Fruit fly (Drosophila melanogaster) whole organism, prepupa: Measurements from ENCODE around the gene CG12259.

Experiments used
- CG10631 ChIP-seq: fragments of 200-800 bp; sonication (Bioruptor generic); optimal IDR thresholded peaks from 2 replicates; lab custom pipeline; 2016; ENCODE audit warnings: missing biosample characterization, missing genetic modification characterization
- CG10669 ChIP-seq: fragments of 200-800 bp; sonication (Bioruptor generic); optimal IDR thresholded peaks from 3 replicates; lab custom pipeline; 2018; ENCODE audit warnings: missing biosample characterization, mild to moderate bottlenecking, missing genetic modification characterization, moderate library complexity
- CG11762 ChIP-seq: fragments of 200-800 bp; sonication (Bioruptor generic); optimal IDR thresholded peaks from 3 replicates; lab custom pipeline; 2016; ENCODE audit warnings: missing biosample characterization, missing genetic modification characterization; ENCODE audit not compliant: insufficient read depth
- CG11902 ChIP-seq: fragments of 200-800 bp; sonication (Bioruptor generic); optimal IDR thresholded peaks from 3 replicates; lab custom pipeline; 2016; ENCODE audit warnings: missing biosample characterization, missing genetic modification characterization
- CG15336 ChIP-seq: fragments of 200-800 bp; sonication (Bioruptor generic); IDR thresholded peaks from 2 replicates; pipeline ENCODE4 v1.3.6; 2022; ENCODE audit warnings: missing biosample characterization, missing genetic modification characterization
- CG1621 ChIP-seq: fragments of 200-800 bp; sonication (Bioruptor generic); optimal IDR thresholded peaks from 3 replicates; lab custom pipeline; 2018; ENCODE audit warnings: missing biosample characterization, mild to moderate bottlenecking, missing genetic modification characterization
- CG16779 ChIP-seq: fragments of 200-800 bp; sonication (Bioruptor generic); optimal IDR thresholded peaks from 3 replicates; lab custom pipeline; 2017; ENCODE audit warnings: missing biosample characterization, mild to moderate bottlenecking, missing genetic modification characterization
- CG3032 ChIP-seq: fragments of 200-800 bp; optimal IDR thresholded peaks from 2 replicates; lab custom pipeline; 2019; ENCODE audit warnings: missing biosample characterization, mild to moderate bottlenecking, missing genetic modification characterization, moderate library complexity
- CG31627 ChIP-seq: fragments of 200-800 bp; sonication (Bioruptor generic); optimal IDR thresholded peaks from 3 replicates; lab custom pipeline; 2016; ENCODE audit warnings: missing biosample characterization, missing genetic modification characterization
- CG32006 ChIP-seq: fragments of 200-800 bp; sonication (Bioruptor generic); optimal IDR thresholded peaks from 3 replicates; lab custom pipeline; 2017; ENCODE audit warnings: missing biosample characterization, mild to moderate bottlenecking, missing genetic modification characterization
- CG34406 ChIP-seq: fragments of 200-800 bp; sonication (Bioruptor generic); optimal IDR thresholded peaks from 3 replicates; lab custom pipeline; 2016; ENCODE audit warnings: missing biosample characterization, missing genetic modification characterization
- CG3919 ChIP-seq: fragments of 200-800 bp; sonication (Bioruptor generic); optimal IDR thresholded peaks from 3 replicates; lab custom pipeline; 2016; ENCODE audit warnings: missing biosample characterization, missing genetic modification characterization
- CG4318 ChIP-seq: fragments of 200-800 bp; sonication (Bioruptor generic); optimal IDR thresholded peaks from 3 replicates; lab custom pipeline; 2017; ENCODE audit warnings: missing biosample characterization, mild to moderate bottlenecking, missing genetic modification characterization
- CG6276 ChIP-seq: fragments of 200-800 bp; sonication (Bioruptor generic); optimal IDR thresholded peaks from 2 replicates; lab custom pipeline; 2017; ENCODE audit warnings: missing biosample characterization, mild to moderate bottlenecking, missing genetic modification characterization
- CG6792 ChIP-seq: fragments of 200-800 bp; sonication (Bioruptor generic); optimal IDR thresholded peaks from 3 replicates; lab custom pipeline; 2016; ENCODE audit warnings: missing biosample characterization, missing genetic modification characterization
- CG6808 ChIP-seq: fragments of 200-800 bp; sonication (Bioruptor generic); optimal IDR thresholded peaks from 3 replicates; lab custom pipeline; 2017; ENCODE audit warnings: missing biosample characterization, missing genetic modification characterization, mild to moderate bottlenecking, moderate library complexity, missing genetic modification reagents
- CG7368 ChIP-seq: fragments of 200-800 bp; sonication (Bioruptor generic); optimal IDR thresholded peaks from 3 replicates; lab custom pipeline; 2016; ENCODE audit warnings: missing biosample characterization, missing genetic modification characterization
- CG8119 ChIP-seq: fragments of 200-800 bp; sonication (Bioruptor generic); IDR thresholded peaks from 3 replicates; pipeline ENCODE4 v1.3.6; 2022; ENCODE audit warnings: missing biosample characterization, missing genetic modification characterization
- CG8319 ChIP-seq: fragments of 200-800 bp; sonication (Bioruptor generic); optimal IDR thresholded peaks from 3 replicates; lab custom pipeline; 2016; ENCODE audit warnings: missing biosample characterization, missing genetic modification characterization
- CG8632 ChIP-seq: fragments of 200-800 bp; sonication (Bioruptor generic); optimal IDR thresholded peaks from 3 replicates; lab custom pipeline; 2016; ENCODE audit warnings: missing biosample characterization, missing genetic modification characterization
- Eip75B ChIP-seq: fragments of 200-800 bp; sonication (Bioruptor generic); optimal IDR thresholded peaks from 3 replicates; lab custom pipeline; 2016; ENCODE audit warnings: missing biosample characterization, missing genetic modification characterization
- Eip78C ChIP-seq: fragments of 200-800 bp; sonication (Bioruptor generic); peaks from one replicate; lab custom pipeline; 2016; ENCODE audit warnings: missing biosample characterization, missing genetic modification characterization
- Eip93F ChIP-seq: fragments of 200-800 bp; sonication (Bioruptor generic); optimal IDR thresholded peaks from 2 replicates; lab custom pipeline; 2016; ENCODE audit warnings: missing biosample characterization, mild to moderate bottlenecking, missing genetic modification characterization
- Ets21C ChIP-seq: fragments of 200-800 bp; sonication (Bioruptor generic); optimal IDR thresholded peaks from 3 replicates; lab custom pipeline; 2016; ENCODE audit warnings: missing biosample characterization, missing genetic modification characterization
- Ets96B ChIP-seq: fragments of 200-800 bp; optimal IDR thresholded peaks from 2 replicates; lab custom pipeline; 2019; ENCODE audit warnings: missing biosample characterization, mild to moderate bottlenecking, missing genetic modification characterization, moderate library complexity
- Hr38 ChIP-seq: sonication (Bioruptor generic); optimal IDR thresholded peaks from 2 replicates; lab custom pipeline; 2016; ENCODE audit warnings: missing biosample characterization, missing genetic modification characterization
- Hr39 ChIP-seq: fragments of 200-800 bp; sonication (Bioruptor generic); optimal IDR thresholded peaks from 2 replicates; lab custom pipeline; 2016; ENCODE audit warnings: missing biosample characterization, missing genetic modification characterization
- Hr4 ChIP-seq: fragments of 200-800 bp; sonication (Bioruptor generic); optimal IDR thresholded peaks from 3 replicates; lab custom pipeline; 2016; ENCODE audit warnings: missing biosample characterization, missing genetic modification characterization
- Lpt ChIP-seq: fragments of 200-800 bp; sonication (Bioruptor generic); optimal IDR thresholded peaks from 3 replicates; lab custom pipeline; 2016; ENCODE audit warnings: missing biosample characterization, missing genetic modification characterization
- OdsH ChIP-seq: fragments of 200-800 bp; sonication (Bioruptor generic); optimal IDR thresholded peaks from 3 replicates; lab custom pipeline; 2016; ENCODE audit warnings: missing biosample characterization, missing genetic modification characterization
- Smox ChIP-seq: fragments of 200-800 bp; sonication (Bioruptor generic); optimal IDR thresholded peaks from 3 replicates; lab custom pipeline; 2016; ENCODE audit warnings: missing biosample characterization, missing genetic modification characterization
- Sox102F ChIP-seq: fragments of 200-800 bp; sonication (Bioruptor generic); optimal IDR thresholded peaks from 2 replicates; lab custom pipeline; 2016; ENCODE audit warnings: missing biosample characterization, mild to moderate bottlenecking, missing genetic modification characterization
- Sox14 ChIP-seq: fragments of 200-800 bp; sonication (Bioruptor generic); optimal IDR thresholded peaks from 3 replicates; lab custom pipeline; 2016; ENCODE audit warnings: missing biosample characterization, missing genetic modification characterization
- Sox15 ChIP-seq: fragments of 200-800 bp; sonication (Bioruptor generic); optimal IDR thresholded peaks from 3 replicates; lab custom pipeline; 2016; ENCODE audit warnings: missing biosample characterization, missing genetic modification characterization
- achi ChIP-seq: fragments of 200-800 bp; sonication (Bioruptor generic); optimal IDR thresholded peaks from 3 replicates; lab custom pipeline; 2016; ENCODE audit warnings: missing biosample characterization, missing genetic modification characterization
- acj6 ChIP-seq: fragments of 200-800 bp; sonication (Bioruptor generic); optimal IDR thresholded peaks from 3 replicates; lab custom pipeline; 2016; ENCODE audit warnings: missing biosample characterization, missing genetic modification characterization
- cyc ChIP-seq: fragments of 200-800 bp; sonication (Bioruptor generic); optimal IDR thresholded peaks from 3 replicates; lab custom pipeline; 2016; ENCODE audit warnings: missing biosample characterization, missing genetic modification characterization
- dac ChIP-seq: fragments of 200-800 bp; sonication (Bioruptor generic); optimal IDR thresholded peaks from 2 replicates; lab custom pipeline; 2017; ENCODE audit warnings: missing biosample characterization, mild to moderate bottlenecking, missing genetic modification characterization
- dsx ChIP-seq: fragments of 200-800 bp; optimal IDR thresholded peaks from 3 replicates; lab custom pipeline; 2019; ENCODE audit warnings: missing biosample characterization, mild to moderate bottlenecking, missing genetic modification characterization, moderate library complexity; ENCODE audit not compliant: poor library complexity, severe bottlenecking
- eg ChIP-seq: fragments of 200-800 bp; sonication (Bioruptor generic); IDR thresholded peaks from 3 replicates; pipeline ENCODE4 v1.3.6; 2022; ENCODE audit warnings: missing biosample characterization, missing genetic modification characterization
- esn ChIP-seq: fragments of 200-800 bp; sonication (Bioruptor generic); optimal IDR thresholded peaks from 2 replicates; lab custom pipeline; 2016; ENCODE audit warnings: missing biosample characterization, mild to moderate bottlenecking, missing genetic modification characterization, moderate library complexity
- fd59A ChIP-seq: fragments of 200-800 bp; sonication (Bioruptor generic); optimal IDR thresholded peaks from 2 replicates; lab custom pipeline; 2017; ENCODE audit warnings: missing biosample characterization, mild to moderate bottlenecking, missing genetic modification characterization, missing genetic modification reagents
- fd85E ChIP-seq: fragments of 200-800 bp; sonication (Bioruptor generic); optimal IDR thresholded peaks from 3 replicates; lab custom pipeline; 2016; ENCODE audit warnings: missing biosample characterization, missing genetic modification characterization
- fkh ChIP-seq: fragments of 200-800 bp; sonication (Bioruptor generic); optimal IDR thresholded peaks from 3 replicates; lab custom pipeline; 2017; ENCODE audit warnings: missing biosample characterization, mild to moderate bottlenecking, missing genetic modification characterization, moderate library complexity
- net ChIP-seq: fragments of 200-800 bp; sonication (Bioruptor generic); optimal IDR thresholded peaks from 3 replicates; lab custom pipeline; 2016; ENCODE audit warnings: missing biosample characterization, missing genetic modification characterization
- pdm3 ChIP-seq: fragments of 200-800 bp; sonication (Bioruptor generic); optimal IDR thresholded peaks from 3 replicates; lab custom pipeline; 2016; ENCODE audit warnings: missing biosample characterization, missing genetic modification characterization
- salr ChIP-seq, 2 experiments: fragments of 200-800 bp; sonication (Bioruptor generic); optimal IDR thresholded peaks; 3 replicates each; lab custom pipeline; 2016 to 2018; ENCODE audit warnings: missing biosample characterization in 2 of 2, missing genetic modification characterization in 2 of 2, mild to moderate bottlenecking in 1 of 2
- spab ChIP-seq: fragments of 200-800 bp; sonication (Bioruptor generic); optimal IDR thresholded peaks from 2 replicates; lab custom pipeline; 2017; ENCODE audit warnings: missing biosample characterization, mild to moderate bottlenecking, missing genetic modification characterization, missing genetic modification reagents
- ss ChIP-seq, 2 experiments: fragments of 200-800 bp; sonication (Bioruptor generic); optimal IDR thresholded peaks; 2 replicates in 1 of 2; 3 replicates in 1 of 2; lab custom pipeline; 2017 to 2018; ENCODE audit warnings: mild to moderate bottlenecking in 2 of 2, missing biosample characterization in 2 of 2, missing genetic modification characterization in 2 of 2, moderate library complexity in 1 of 2
- svp ChIP-seq: fragments of 200-800 bp; sonication (Bioruptor generic); peaks from one replicate; lab custom pipeline; 2016; ENCODE audit warnings: missing biosample characterization, missing genetic modification characterization
- topi ChIP-seq: fragments of 200-800 bp; sonication (Bioruptor generic); optimal IDR thresholded peaks from 3 replicates; lab custom pipeline; 2016; ENCODE audit warnings: missing biosample characterization, missing genetic modification characterization
- vri ChIP-seq: fragments of 200-800 bp; sonication (Bioruptor generic); optimal IDR thresholded peaks from 3 replicates; lab custom pipeline; 2016; ENCODE audit warnings: missing biosample characterization, mild to moderate bottlenecking, missing genetic modification characterization

CG12259 gene

dm6 chr3R:27922673-27923175, 1.8 kb upstream of the CG12259 start, which contains the start of gene RpL4:
RpL4 (plus strand) TSS chr3R:27922821.
- peak; percentile 17 for TF ChIP-seq Ets21C (GFP tag; lab: Kevin White, UChicago)
- TF ChIP-seq CG16779: peak; percentile 50
- peak; percentile 58 to 87 for TF ChIP-seq ss (GFP tag; optimal IDR thresholded peaks at IDR 0.05; lab: Kevin White, UChicago)
- peak; percentile 67 for TF ChIP-seq Hr39 (GFP tag; lab: Kevin White, UChicago)
- peak; percentile 17 for TF ChIP-seq CG10631 (GFP tag; lab: Kevin White, UChicago)
- peak; percentile 52 for TF ChIP-seq CG32006 (GFP tag; lab: Kevin White, UChicago)
- TF ChIP-seq vri (GFP tag; lab: Kevin White, UChicago): peak; percentile 79
- TF ChIP-seq CG31627 (GFP tag; lab: Kevin White, UChicago): peak; percentile 72
- peak; percentile 77 for TF ChIP-seq CG8632 (GFP tag; lab: Kevin White, UChicago)
- TF ChIP-seq topi (GFP tag; lab: Kevin White, UChicago): peak; percentile 77
- no peak for TF ChIP-seq CG15336 (GFP tag; lab: Robert Waterston, UW)
- TF ChIP-seq cyc: peak; percentile 70
- peak; percentile 85 for TF ChIP-seq esn
- TF ChIP-seq Sox15 (GFP tag; lab: Kevin White, UChicago): peak; percentile 10
- TF ChIP-seq CG7368 (GFP tag; lab: Kevin White, UChicago): peak; percentile 67
- peak; percentile 76 for TF ChIP-seq svp (GFP tag; lab: Kevin White, UChicago)
- peak; percentile 78 for TF ChIP-seq CG34406 (GFP tag; lab: Kevin White, UChicago)
- TF ChIP-seq Eip93F (GFP tag; lab: Kevin White, UChicago): no peak
- TF ChIP-seq CG11902 (GFP tag; lab: Kevin White, UChicago): no peak
- peak; percentile 36 for TF ChIP-seq CG11762 (GFP tag; lab: Kevin White, UChicago)
- no peak for TF ChIP-seq Hr38 (GFP tag; lab: Kevin White, UChicago)
- TF ChIP-seq Smox (GFP tag; lab: Kevin White, UChicago): peak; percentile 74
- peak; percentile 87 for TF ChIP-seq net (GFP tag; lab: Kevin White, UChicago)
- TF ChIP-seq salr (GFP tag; optimal IDR thresholded peaks at IDR 0.05; lab: Kevin White, UChicago): peak; percentile 56 to 82
- peak; percentile 40 for TF ChIP-seq spab (GFP tag; lab: Kevin White, UChicago)
- no peak for TF ChIP-seq CG8119 (GFP tag; lab: Robert Waterston, UW)
- TF ChIP-seq achi (GFP tag; lab: Kevin White, UChicago): peak; percentile 99
- TF ChIP-seq CG8319: peak; percentile 50
- peak; percentile 82 for TF ChIP-seq eg (GFP tag; lab: Robert Waterston, UW)
- TF ChIP-seq CG4318: no peak
- TF ChIP-seq Lpt (GFP tag; lab: Kevin White, UChicago): no peak
- TF ChIP-seq Eip75B (GFP tag; lab: Kevin White, UChicago): peak; percentile 71
- TF ChIP-seq CG3919 (GFP tag; lab: Kevin White, UChicago): peak; percentile 87
- peak; percentile 13 for TF ChIP-seq CG6276 (GFP tag; lab: Kevin White, UChicago)
- peak; percentile 53 for TF ChIP-seq fd85E (GFP tag; lab: Kevin White, UChicago)
- peak; percentile 31 for TF ChIP-seq CG3032 (tag; lab: Kevin White, UChicago)
- TF ChIP-seq pdm3 (GFP tag; lab: Kevin White, UChicago): peak; percentile 74
- TF ChIP-seq Eip78C (GFP tag; lab: Kevin White, UChicago): peak; percentile 95
- TF ChIP-seq dsx (GFP tag; lab: Kevin White, UChicago): peak; percentile 37
- TF ChIP-seq Sox102F: peak; percentile 82
- no peak for TF ChIP-seq Ets96B
- TF ChIP-seq CG6792: peak; percentile 56
- peak; percentile 72 for TF ChIP-seq fkh (GFP tag; lab: Kevin White, UChicago)
- TF ChIP-seq Sox14 (GFP tag; lab: Kevin White, UChicago): peak; percentile 76
- peak; percentile 19 for TF ChIP-seq Hr4 (GFP tag; lab: Kevin White, UChicago)
- peak; percentile 70 for TF ChIP-seq CG1621 (tag; lab: Kevin White, UChicago)
- peak; percentile 59 for TF ChIP-seq CG6808
- peak; percentile 59 for TF ChIP-seq fd59A
- TF ChIP-seq CG10669 (GFP tag; lab: Kevin White, UChicago): peak; percentile 51
- TF ChIP-seq OdsH: peak; percentile 81
- peak; percentile 40 for TF ChIP-seq dac (GFP tag; lab: Kevin White, UChicago)
- TF ChIP-seq acj6: peak; percentile 77
